Fruit fly (Drosophila melanogaster) whole organism, embryonic: ENCODE data around the gene CG31922.

Experiments
- Blimp-1 ChIP-seq: fragments of 200-800 bp; sonication (Bioruptor generic); optimal IDR thresholded peaks from 3 replicates; lab custom pipeline; 2018; ENCODE audit warnings: missing biosample characterization, missing genetic modification characterization, mild to moderate bottlenecking, moderate library complexity, missing genetic modification reagents
- CG1024 ChIP-seq: fragments of 200-800 bp; sonication (Bioruptor generic); IDR thresholded peaks from 2 replicates; pipeline ENCODE4 v1.3.6; 2022; ENCODE audit warnings: missing biosample characterization, missing genetic modification characterization
- CG11398 ChIP-seq: fragments of 200-800 bp; sonication (Bioruptor generic); optimal IDR thresholded peaks from 2 replicates; lab custom pipeline; 2016; ENCODE audit warnings: missing biosample characterization, missing genetic modification characterization
- CG12219 ChIP-seq: fragments of 200-800 bp; sonication (Bioruptor generic); optimal IDR thresholded peaks from 3 replicates; lab custom pipeline; 2018; ENCODE audit warnings: missing biosample characterization, mild to moderate bottlenecking, missing genetic modification characterization
- CG12942 ChIP-seq: fragments of 200-800 bp; sonication (Bioruptor generic); optimal IDR thresholded peaks from 3 replicates; lab custom pipeline; 2016; ENCODE audit warnings: missing biosample characterization, missing genetic modification characterization
- CG13287 ChIP-seq: fragments of 200-800 bp; sonication (Bioruptor generic); IDR thresholded peaks from 2 replicates; pipeline ENCODE4 v1.3.6; 2022; ENCODE audit warnings: missing biosample characterization, missing genetic modification characterization; ENCODE audit not compliant: partially characterized antibody
- CG15073 ChIP-seq: fragments of 200-800 bp; sonication (Bioruptor generic); optimal IDR thresholded peaks from 2 replicates; lab custom pipeline; 2016; ENCODE audit warnings: missing biosample characterization, missing genetic modification characterization
- CG15269 ChIP-seq: fragments of 200-800 bp; sonication (Bioruptor generic); optimal IDR thresholded peaks from 2 replicates; lab custom pipeline; 2018; ENCODE audit warnings: missing biosample characterization, mild to moderate bottlenecking, missing genetic modification characterization, moderate library complexity
- CG1529 ChIP-seq: fragments of 200-800 bp; sonication (Bioruptor generic); optimal IDR thresholded peaks from 3 replicates; lab custom pipeline; 2018; ENCODE audit warnings: missing biosample characterization, missing genetic modification characterization
- CG15601 ChIP-seq: fragments of 200-800 bp; sonication (Bioruptor generic); optimal IDR thresholded peaks from 3 replicates; lab custom pipeline; 2019; ENCODE audit warnings: missing biosample characterization, mild to moderate bottlenecking, missing genetic modification characterization, moderate library complexity
- CG16815 ChIP-seq: fragments of 200-800 bp; sonication (Bioruptor generic); optimal IDR thresholded peaks from 3 replicates; lab custom pipeline; 2017; ENCODE audit warnings: missing biosample characterization, mild to moderate bottlenecking, missing genetic modification characterization
- CG17186 ChIP-seq: fragments of 200-800 bp; sonication (Bioruptor generic); optimal IDR thresholded peaks from 3 replicates; lab custom pipeline; 2017; ENCODE audit warnings: missing biosample characterization, missing genetic modification reagents, missing genetic modification characterization
- CG17612 ChIP-seq: fragments of 200-800 bp; sonication (Bioruptor generic); IDR thresholded peaks from 2 replicates; pipeline ENCODE4 v1.3.6; 2022; ENCODE audit warnings: missing biosample characterization, missing genetic modification characterization
- CG18262 ChIP-seq: fragments of 200-800 bp; optimal IDR thresholded peaks from 3 replicates; lab custom pipeline; 2019; ENCODE audit warnings: missing biosample characterization, mild to moderate bottlenecking, missing genetic modification characterization, moderate library complexity
- CG18476 ChIP-seq: fragments of 200-800 bp; sonication (Bioruptor generic); optimal IDR thresholded peaks from 2 replicates; lab custom pipeline; 2016; ENCODE audit warnings: missing biosample characterization, mild to moderate bottlenecking, missing genetic modification characterization
- CG18619 ChIP-seq: fragments of 200-800 bp; sonication (Bioruptor generic); optimal IDR thresholded peaks from 3 replicates; lab custom pipeline; 2017; ENCODE audit warnings: missing biosample characterization, mild to moderate bottlenecking, missing genetic modification characterization
- CG2120 ChIP-seq: fragments of 200-800 bp; sonication (Bioruptor generic); optimal IDR thresholded peaks from 3 replicates; lab custom pipeline; 2016; ENCODE audit warnings: missing biosample characterization, missing genetic modification characterization
- CG31224 ChIP-seq: fragments of 200-800 bp; sonication (Bioruptor generic); IDR thresholded peaks from 2 replicates; pipeline ENCODE4 v1.3.6; 2022; ENCODE audit warnings: missing biosample characterization, missing genetic modification characterization
- CG3163 ChIP-seq: fragments of 200-800 bp; sonication (Bioruptor generic); optimal IDR thresholded peaks from 3 replicates; lab custom pipeline; 2016; ENCODE audit warnings: missing biosample characterization, missing genetic modification characterization
- CG4707 ChIP-seq: fragments of 200-800 bp; sonication (Bioruptor generic); optimal IDR thresholded peaks from 2 replicates; lab custom pipeline; 2018; ENCODE audit warnings: missing biosample characterization, mild to moderate bottlenecking, missing genetic modification characterization, moderate library complexity
- CG5953 ChIP-seq: fragments of 200-800 bp; sonication (Bioruptor generic); IDR thresholded peaks from 2 replicates; pipeline ENCODE4 v1.3.6; 2022; ENCODE audit warnings: missing biosample characterization, missing genetic modification characterization
- CG9876 ChIP-seq: fragments of 200-800 bp; sonication (Bioruptor generic); optimal IDR thresholded peaks from 2 replicates; lab custom pipeline; 2016; ENCODE audit warnings: missing biosample characterization, missing genetic modification characterization
- CHES-1-like ChIP-seq: fragments of 200-800 bp; sonication (Bioruptor generic); optimal IDR thresholded peaks from 2 replicates; lab custom pipeline; 2016; ENCODE audit warnings: missing biosample characterization, missing genetic modification characterization
- Dip2 ChIP-seq: fragments of 200-800 bp; sonication (Bioruptor generic); IDR thresholded peaks from 2 replicates; pipeline ENCODE4 v1.3.6; 2022; ENCODE audit warnings: missing biosample characterization, missing genetic modification characterization
- Dip3 ChIP-seq: fragments of 200-800 bp; sonication (Bioruptor generic); optimal IDR thresholded peaks from 3 replicates; lab custom pipeline; 2016; ENCODE audit warnings: missing biosample characterization, missing genetic modification characterization
- Dll ChIP-seq: fragments of 200-800 bp; sonication (Bioruptor generic); IDR thresholded peaks from 4 replicates; pipeline ENCODE4 v1.3.6; 2022; ENCODE audit warnings: missing biosample characterization, missing genetic modification characterization; ENCODE audit not compliant: partially characterized antibody
- E2f2 ChIP-seq: fragments of 200-800 bp; sonication (Bioruptor generic); IDR thresholded peaks from 2 replicates; pipeline ENCODE4 v1.3.6; 2022; ENCODE audit warnings: missing biosample characterization, missing genetic modification characterization
- HmgZ ChIP-seq: fragments of 200-800 bp; sonication (Bioruptor generic); optimal IDR thresholded peaks from 2 replicates; lab custom pipeline; 2018; ENCODE audit warnings: missing biosample characterization, mild to moderate bottlenecking, missing genetic modification characterization
- Hsf ChIP-seq: fragments of 200-800 bp; sonication (Bioruptor generic); optimal IDR thresholded peaks from 3 replicates; lab custom pipeline; 2016; ENCODE audit warnings: missing biosample characterization, missing genetic modification characterization
- Jarid2 ChIP-seq: fragments of 200-800 bp; sonication (Bioruptor generic); optimal IDR thresholded peaks from 3 replicates; lab custom pipeline; 2017; ENCODE audit warnings: mild to moderate bottlenecking, missing biosample characterization, missing genetic modification reagents, missing genetic modification characterization
- Vsx1 ChIP-seq: fragments of 200-800 bp; sonication (Bioruptor generic); optimal IDR thresholded peaks from 2 replicates; lab custom pipeline; 2017; ENCODE audit warnings: missing biosample characterization, mild to moderate bottlenecking, missing genetic modification characterization, missing genetic modification reagents
- amos ChIP-seq: fragments of 200-800 bp; sonication (Bioruptor generic); IDR thresholded peaks from 2 replicates; pipeline ENCODE4 v1.3.6; 2022; ENCODE audit warnings: missing biosample characterization, missing genetic modification characterization; ENCODE audit not compliant: partially characterized antibody
- az2 ChIP-seq: fragments of 200-800 bp; sonication (Bioruptor generic); optimal IDR thresholded peaks from 3 replicates; lab custom pipeline; 2016; ENCODE audit warnings: missing biosample characterization, missing genetic modification characterization
- caup ChIP-seq: fragments of 200-800 bp; sonication (Bioruptor generic); optimal IDR thresholded peaks from 3 replicates; lab custom pipeline; 2017; ENCODE audit warnings: missing biosample characterization, mild to moderate bottlenecking, missing genetic modification characterization, moderate library complexity; ENCODE audit not compliant: severe bottlenecking
- croc ChIP-seq: fragments of 200-800 bp; sonication (Bioruptor generic); conservative IDR thresholded peaks from 3 replicates; pipeline ENCODE4 v1.3.6; 2022; ENCODE audit warnings: missing biosample characterization, missing genetic modification characterization
- crol ChIP-seq: fragments of 200-800 bp; sonication (Bioruptor generic); IDR thresholded peaks from 2 replicates; pipeline ENCODE4 v1.3.6; 2022; ENCODE audit warnings: missing biosample characterization, missing genetic modification characterization
- dmrt11E ChIP-seq: fragments of 200-800 bp; sonication (Bioruptor generic); optimal IDR thresholded peaks from 3 replicates; lab custom pipeline; 2018; ENCODE audit warnings: missing biosample characterization, mild to moderate bottlenecking, missing genetic modification characterization, moderate library complexity
- gem ChIP-seq: fragments of 200-800 bp; sonication (Bioruptor generic); optimal IDR thresholded peaks from 2 replicates; lab custom pipeline; 2019; ENCODE audit warnings: missing biosample characterization, mild to moderate bottlenecking, missing genetic modification characterization, moderate library complexity
- gro ChIP-seq: fragments of 200-800 bp; sonication (Bioruptor generic); optimal IDR thresholded peaks from 2 replicates; lab custom pipeline; 2016; ENCODE audit warnings: missing biosample characterization, missing genetic modification characterization
- hbn ChIP-seq: fragments of 200-800 bp; sonication (Bioruptor generic); IDR thresholded peaks from 2 replicates; pipeline ENCODE4 v1.3.6; 2022; ENCODE audit warnings: missing biosample characterization, missing genetic modification characterization; ENCODE audit not compliant: partially characterized antibody
- lov ChIP-seq, 2 experiments: fragments of 200-800 bp in 1 of 2; fragments of >200 bp in 1 of 2; sonication (Bioruptor generic) in 1 of 2; IDR thresholded peaks in 1 of 2; optimal IDR thresholded peaks in 1 of 2; 2 replicates in 1 of 2; 3 replicates in 1 of 2; pipeline versions ENCODE4 v1.3.6 to Lab custom; 2017 to 2022; ENCODE audit warnings: missing biosample characterization in 1 of 2, missing genetic modification characterization in 1 of 2
- otp ChIP-seq: fragments of 200-800 bp; sonication (Bioruptor generic); IDR thresholded peaks from 3 replicates; pipeline ENCODE4, ENCODE4 v1.3.6; 2022; ENCODE audit warnings: missing biosample characterization, missing genetic modification characterization
- pan ChIP-seq, 4 experiments: fragments of >200 bp in 3 of 4; fragments of 200-800 bp in 1 of 4; sonication (Bioruptor generic) in 1 of 4; optimal IDR thresholded peaks in 3 of 4; IDR thresholded peaks in 1 of 4; 2 replicates each; pipeline versions ENCODE4 v1.3.6 to Lab custom; 2017 to 2022; ENCODE audit warnings: missing biosample characterization in 2 of 4, missing genetic modification characterization in 2 of 4, mixed read lengths in 1 of 4
- pros ChIP-seq: fragments of 200-800 bp; sonication (Bioruptor generic); optimal IDR thresholded peaks from 3 replicates; lab custom pipeline; 2019; ENCODE audit warnings: missing biosample characterization, mild to moderate bottlenecking, missing genetic modification characterization, moderate library complexity
- sc ChIP-seq, 3 experiments: fragments of >200 bp in 2 of 3; fragments of 200-800 bp in 1 of 3; sonication (Bioruptor generic) in 1 of 3; optimal IDR thresholded peaks; 2 replicates in 2 of 3; 3 replicates in 1 of 3; lab custom pipeline; 2017; ENCODE audit warnings: mild to moderate bottlenecking in 1 of 3, missing biosample characterization in 1 of 3, missing genetic modification characterization in 1 of 3, missing genetic modification reagents in 1 of 3
- sens ChIP-seq: fragments of 200-800 bp; sonication (Bioruptor generic); peaks from one replicate; lab custom pipeline; 2016; ENCODE audit warnings: missing biosample characterization, missing genetic modification characterization
- slou ChIP-seq: fragments of 200-800 bp; sonication (Bioruptor generic); optimal IDR thresholded peaks from 3 replicates; lab custom pipeline; 2016; ENCODE audit warnings: missing biosample characterization, missing genetic modification characterization
- so ChIP-seq: fragments of 200-800 bp; sonication (Bioruptor generic); IDR thresholded peaks from 3 replicates; pipeline ENCODE4 v1.3.6; 2022; ENCODE audit warnings: missing biosample characterization, missing genetic modification characterization
- sqz ChIP-seq: fragments of 200-800 bp; sonication (Bioruptor generic); optimal IDR thresholded peaks from 3 replicates; lab custom pipeline; 2018; ENCODE audit warnings: missing biosample characterization, mild to moderate bottlenecking, missing genetic modification characterization
- stc ChIP-seq: fragments of 200-800 bp; sonication (Bioruptor generic); IDR thresholded peaks from 2 replicates; pipeline ENCODE4 v1.3.6; 2022; ENCODE audit warnings: missing biosample characterization, missing genetic modification characterization

Gene CG31922

dm6 chr2L:1211528-1211927, 41.5 kb downstream of the CG31922 start:
- TF ChIP-seq CG12219 (GFP tag; lab: Kevin White, UChicago) = no peak
- no peak for TF ChIP-seq CG4707 (GFP tag; lab: Kevin White, UChicago)
- peak; percentile 30 for TF ChIP-seq CG15601
- no peak for TF ChIP-seq dmrt11E (tag; lab: Kevin White, UChicago)
- no peak for TF ChIP-seq pan (optimal IDR thresholded peaks at IDR 0.05; lab: Kevin White, UChicago)
- TF ChIP-seq pan (GFP tag; optimal IDR thresholded peaks at IDR 0.05 in 1 of 2, IDR thresholded peaks at IDR 0.05 in 1 of 2) = no peak
- no peak for TF ChIP-seq Dip2 (GFP tag; lab: Robert Waterston, UW)
- TF ChIP-seq otp = no peak
- TF ChIP-seq az2 (GFP tag; lab: Kevin White, UChicago) = no peak
- no peak for TF ChIP-seq pros (GFP tag; lab: Kevin White, UChicago)
- no peak for TF ChIP-seq Dll
- no peak for TF ChIP-seq CG1024 (GFP tag; lab: Robert Waterston, UW)
- no peak for TF ChIP-seq hbn (GFP tag; lab: Robert Waterston, UW)
- no peak for TF ChIP-seq stc (GFP tag; lab: Robert Waterston, UW)
- no peak for TF ChIP-seq croc (GFP tag; lab: Robert Waterston, UW)
- no peak for TF ChIP-seq CG3163 (GFP tag; lab: Kevin White, UChicago)
- TF ChIP-seq crol (GFP tag; lab: Robert Waterston, UW) = no peak
- TF ChIP-seq CG1529 (GFP tag; lab: Kevin White, UChicago) = no peak
- TF ChIP-seq so (GFP tag; lab: Robert Waterston, UW) = no peak
- TF ChIP-seq CG18619 (GFP tag; lab: Kevin White, UChicago) = no peak
- no peak for TF ChIP-seq caup (GFP tag; lab: Kevin White, UChicago)
- no peak for TF ChIP-seq lov (optimal IDR thresholded peaks at IDR 0.05; lab: Kevin White, UChicago)
- no peak for TF ChIP-seq lov (GFP tag; IDR thresholded peaks at IDR 0.05; lab: Robert Waterston, UW)
- no peak for TF ChIP-seq CG9876 (GFP tag; lab: Kevin White, UChicago)
- peak; percentile 56; the same call in 1 of the 2 replicates for TF ChIP-seq CG17612 (GFP tag; lab: Robert Waterston, UW)
- TF ChIP-seq slou (GFP tag; lab: Kevin White, UChicago) = no peak
- TF ChIP-seq amos = no peak
- TF ChIP-seq sc (optimal IDR thresholded peaks at IDR 0.05; lab: Kevin White, UChicago) = no peak
- TF ChIP-seq sc (GFP tag; optimal IDR thresholded peaks at IDR 0.05; lab: Kevin White, UChicago) = no peak
- peak; percentile 29 for TF ChIP-seq CG2120
- peak; percentile 0 for TF ChIP-seq CG15269 (tag; lab: Kevin White, UChicago)
- no peak for TF ChIP-seq CG11398 (GFP tag; lab: Kevin White, UChicago)
- TF ChIP-seq sens (GFP tag; lab: Kevin White, UChicago) = peak; percentile 16
- no peak for TF ChIP-seq E2f2 (GFP tag; lab: Robert Waterston, UW)
- TF ChIP-seq sqz (GFP tag; lab: Kevin White, UChicago) = no peak
- no peak for TF ChIP-seq CG31224 (GFP tag; lab: Robert Waterston, UW)
- TF ChIP-seq HmgZ (tag; lab: Kevin White, UChicago) = no peak
- TF ChIP-seq CG17186 (GFP tag; lab: Kevin White, UChicago) = no peak
- TF ChIP-seq CHES-1-like = no peak
- TF ChIP-seq CG18476 = no peak
- TF ChIP-seq Vsx1 (GFP tag; lab: Kevin White, UChicago) = no peak
- TF ChIP-seq CG5953 = no peak
- TF ChIP-seq Dip3 = no peak
- TF ChIP-seq CG13287 (GFP tag; lab: Robert Waterston, UW) = peak; percentile 48
- TF ChIP-seq CG15073 (GFP tag; lab: Kevin White, UChicago) = no peak
- TF ChIP-seq CG18262 = no peak
- TF ChIP-seq Blimp-1 (GFP tag; lab: Kevin White, UChicago) = no peak
- TF ChIP-seq gem = no peak
- no peak for TF ChIP-seq Hsf (GFP tag; lab: Kevin White, UChicago)
- no peak for TF ChIP-seq Jarid2
- no peak for TF ChIP-seq CG12942 (GFP tag; lab: Kevin White, UChicago)
- TF ChIP-seq gro = no peak
- TF ChIP-seq CG16815 = no peak
